Worm (Caenorhabditis elegans): ENCODE data around the gene bath-24.

- TF ChIP-seq zag-1 (tag; optimal IDR thresholded peaks at IDR 0.05) (no peak), unc-62 (GFP tag; optimal IDR thresholded peaks at IDR 0.05) (no peak), sma-3 (GFP tag; optimal IDR thresholded peaks at IDR 0.05) (no peak), ama-1 (optimal IDR thresholded peaks at IDR 0.05) (no peak), F13H6.1 (tag; optimal IDR thresholded peaks at IDR 0.05) (no peak), ztf-11 (tag; optimal IDR thresholded peaks at IDR 0.05) (no peak), mdl-1 (tag; optimal IDR thresholded peaks at IDR 0.05) (no peak), aly-2 (tag; optimal IDR thresholded peaks at IDR 0.05) (no peak)
Observed at ce11 chrII:2028712-2029111, 16.7 kb downstream of the bath-24 start, which contains the start of gene bath-1.

Measured in whole organism, L2 larva.